Fruit fly (Drosophila melanogaster) whole organism, prepupa: Measurements from ENCODE around the gene JMJD7.

Experiments
- Blimp-1 ChIP-seq: fragments of 200-800 bp; sonication (Bioruptor generic); optimal IDR thresholded peaks from 3 replicates; lab custom pipeline; 2017; ENCODE audit warnings: missing biosample characterization, missing genetic modification characterization, mild to moderate bottlenecking, moderate library complexity, missing genetic modification reagents
- CG32006 ChIP-seq: fragments of 200-800 bp; sonication (Bioruptor generic); optimal IDR thresholded peaks from 3 replicates; lab custom pipeline; 2017; ENCODE audit warnings: missing biosample characterization, mild to moderate bottlenecking, missing genetic modification characterization
- CG6854 ChIP-seq: fragments of 200-800 bp; sonication (Bioruptor generic); optimal IDR thresholded peaks from 2 replicates; lab custom pipeline; 2017; ENCODE audit warnings: missing biosample characterization, mild to moderate bottlenecking, missing genetic modification characterization
- CG8119 ChIP-seq: fragments of 200-800 bp; sonication (Bioruptor generic); IDR thresholded peaks from 3 replicates; pipeline ENCODE4 v1.3.6; 2022; ENCODE audit warnings: missing biosample characterization, missing genetic modification characterization
- CG8632 ChIP-seq: fragments of 200-800 bp; sonication (Bioruptor generic); optimal IDR thresholded peaks from 3 replicates; lab custom pipeline; 2016; ENCODE audit warnings: missing biosample characterization, missing genetic modification characterization
- Eip75B ChIP-seq: fragments of 200-800 bp; sonication (Bioruptor generic); optimal IDR thresholded peaks from 3 replicates; lab custom pipeline; 2016; ENCODE audit warnings: missing biosample characterization, missing genetic modification characterization
- Gug ChIP-seq: fragments of 200-800 bp; sonication (Bioruptor generic); IDR thresholded peaks from 2 replicates; pipeline ENCODE4 v1.3.6; 2022; ENCODE audit warnings: missing biosample characterization, missing genetic modification characterization
- Sox102F ChIP-seq: fragments of 200-800 bp; sonication (Bioruptor generic); optimal IDR thresholded peaks from 2 replicates; lab custom pipeline; 2016; ENCODE audit warnings: missing biosample characterization, mild to moderate bottlenecking, missing genetic modification characterization
- achi ChIP-seq: fragments of 200-800 bp; sonication (Bioruptor generic); optimal IDR thresholded peaks from 3 replicates; lab custom pipeline; 2016; ENCODE audit warnings: missing biosample characterization, missing genetic modification characterization
- dsx ChIP-seq: fragments of 200-800 bp; optimal IDR thresholded peaks from 3 replicates; lab custom pipeline; 2019; ENCODE audit warnings: missing biosample characterization, mild to moderate bottlenecking, missing genetic modification characterization, moderate library complexity; ENCODE audit not compliant: poor library complexity, severe bottlenecking
- esn ChIP-seq: fragments of 200-800 bp; sonication (Bioruptor generic); optimal IDR thresholded peaks from 2 replicates; lab custom pipeline; 2016; ENCODE audit warnings: missing biosample characterization, mild to moderate bottlenecking, missing genetic modification characterization, moderate library complexity
- fd59A ChIP-seq: fragments of 200-800 bp; sonication (Bioruptor generic); optimal IDR thresholded peaks from 2 replicates; lab custom pipeline; 2017; ENCODE audit warnings: missing biosample characterization, mild to moderate bottlenecking, missing genetic modification characterization, missing genetic modification reagents
- salr ChIP-seq, 2 experiments: fragments of 200-800 bp; sonication (Bioruptor generic); optimal IDR thresholded peaks; 3 replicates each; lab custom pipeline; 2016 to 2018; ENCODE audit warnings: missing biosample characterization in 2 of 2, missing genetic modification characterization in 2 of 2, mild to moderate bottlenecking in 1 of 2

DNA sequence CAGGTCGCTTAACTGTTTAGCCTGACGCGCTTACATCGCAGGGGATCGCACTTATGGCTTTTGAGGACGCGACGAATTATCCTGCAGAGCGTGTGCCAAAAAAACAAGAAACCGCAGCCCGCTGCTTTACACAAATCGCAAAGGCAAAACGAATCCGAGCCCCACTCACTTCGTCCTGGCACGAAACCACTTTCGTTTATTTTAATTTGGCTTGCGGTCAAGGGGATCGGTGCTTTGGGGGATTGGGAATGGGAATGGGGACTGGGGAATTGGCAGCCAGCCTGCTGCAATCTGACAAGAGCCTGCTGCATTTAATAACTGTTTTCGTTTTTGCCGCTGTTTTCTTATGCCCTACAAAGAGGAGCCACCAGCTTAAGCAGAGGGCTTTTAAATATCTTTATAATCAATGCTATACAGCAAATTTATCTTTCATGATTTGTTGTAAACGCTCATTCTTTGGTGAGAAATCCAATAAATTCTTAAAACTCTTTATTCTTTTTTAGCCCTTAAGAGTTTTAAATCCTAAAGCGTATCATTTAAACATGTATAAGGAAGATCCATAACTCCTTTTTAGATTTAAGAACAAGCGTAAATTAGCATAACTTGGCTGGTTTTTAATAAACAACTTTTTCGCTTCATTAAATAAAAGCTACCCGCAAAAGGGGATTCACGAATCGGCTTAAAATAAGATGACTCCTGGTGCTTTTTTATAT is 40.1 kb downstream of the JMJD7 start:
- peak; percentile 82 for TF ChIP-seq esn (GFP tag; lab: Kevin White, UChicago)
- no peak for TF ChIP-seq CG32006
- TF ChIP-seq achi (GFP tag; lab: Kevin White, UChicago) = peak; percentile 15
- TF ChIP-seq salr (GFP tag; optimal IDR thresholded peaks at IDR 0.05; lab: Kevin White, UChicago) = no peak
- no peak for TF ChIP-seq CG8119 (GFP tag; lab: Robert Waterston, UW)
- no peak for TF ChIP-seq dsx (GFP tag; lab: Kevin White, UChicago)
- peak; percentile 29 for TF ChIP-seq CG8632 (GFP tag; lab: Kevin White, UChicago)
- peak; percentile 47 for TF ChIP-seq Sox102F (GFP tag; lab: Kevin White, UChicago)
- TF ChIP-seq Blimp-1 (GFP tag; lab: Kevin White, UChicago) = peak; percentile 94
- TF ChIP-seq CG6854 (GFP tag; lab: Kevin White, UChicago) = peak; percentile 8
- TF ChIP-seq Gug = no peak
- peak; percentile 49 for TF ChIP-seq Eip75B (GFP tag; lab: Kevin White, UChicago)
- TF ChIP-seq fd59A = peak; percentile 22
